Worm (Caenorhabditis elegans) whole organism, young adult: ENCODE measurements around the gene F42A10.5.

Experiments
- F23B12.7 ChIP-seq: sonication (generic microtip); optimal IDR thresholded peaks from 2 replicates; lab custom pipeline; 2017; ENCODE audit warnings: missing genetic modification characterization, mild to moderate bottlenecking, missing compliant biosample characterization, antibody characterized with exemption, moderate library complexity; ENCODE audit not compliant: insufficient read depth
- F33H1.4 ChIP-seq: fragments of 200-800 bp; sonication (Bioruptor generic); IDR thresholded peaks from 2 replicates; pipeline ENCODE4 v1.3.6; 2022; ENCODE audit warnings: missing genetic modification reagents, missing genetic modification characterization, missing compliant biosample characterization
- F49E8.2 ChIP-seq: sonication (generic microtip); optimal IDR thresholded peaks from 3 replicates; lab custom pipeline; 2017; ENCODE audit warnings: missing genetic modification characterization, mild to moderate bottlenecking, missing compliant biosample characterization, antibody characterized with exemption, moderate library complexity; ENCODE audit not compliant: insufficient read depth
- F57C9.4 ChIP-seq: sonication (generic microtip); optimal IDR thresholded peaks from 2 replicates; lab custom pipeline; 2017; ENCODE audit warnings: mild to moderate bottlenecking, missing genetic modification characterization, missing compliant biosample characterization
- K12H6.12 ChIP-seq: fragments of 200-800 bp; sonication (Bioruptor generic); optimal IDR thresholded peaks from 2 replicates; lab custom pipeline; 2018; ENCODE audit warnings: mild to moderate bottlenecking, missing genetic modification characterization, missing compliant biosample characterization
- T07F8.4 ChIP-seq: sonication (generic microtip); optimal IDR thresholded peaks from 2 replicates; lab custom pipeline; 2016; ENCODE audit warnings: mild to moderate bottlenecking, missing genetic modification characterization, moderate library complexity, missing compliant biosample characterization
- Y56A3A.18 ChIP-seq: fragments of 200-800 bp; sonication (Bioruptor generic); IDR thresholded peaks from 2 replicates; pipeline ENCODE4 v1.3.6; 2022; ENCODE audit warnings: missing genetic modification reagents, missing genetic modification characterization, missing compliant biosample characterization
- Y95B8A.8 ChIP-seq: fragments of 200-800 bp; sonication (Bioruptor generic); IDR thresholded peaks from 2 replicates; pipeline ENCODE4 v1.3.6; 2022; ENCODE audit warnings: missing genetic modification reagents, missing genetic modification characterization, missing compliant biosample characterization
- ZK185.1 ChIP-seq: sonication (generic microtip); optimal IDR thresholded peaks from 2 replicates; lab custom pipeline; 2016; ENCODE audit warnings: mild to moderate bottlenecking, missing genetic modification characterization, missing compliant biosample characterization; ENCODE audit not compliant: poor library complexity, severe bottlenecking
- attf-3 ChIP-seq: fragments of 200-800 bp; sonication (Bioruptor generic); conservative IDR thresholded peaks from 2 replicates; pipeline ENCODE4 v1.3.6; 2022; ENCODE audit warnings: missing genetic modification reagents, missing genetic modification characterization, missing compliant biosample characterization
- attf-5 ChIP-seq: fragments of 200-800 bp; sonication (Bioruptor generic); optimal IDR thresholded peaks from 2 replicates; lab custom pipeline; 2018; ENCODE audit warnings: mild to moderate bottlenecking, missing genetic modification characterization, missing compliant biosample characterization
- bed-1 ChIP-seq: fragments of 200-800 bp; sonication (Bioruptor generic); IDR thresholded peaks from 2 replicates; pipeline ENCODE4 v1.3.6; 2022; ENCODE audit warnings: missing genetic modification reagents, missing genetic modification characterization, missing compliant biosample characterization
- cebp-1 ChIP-seq, 2 experiments: fragments of 200-800 bp in 1 of 2; sonication (Bioruptor generic) in 1 of 2; sonication (generic microtip) in 1 of 2; IDR thresholded peaks in 1 of 2; optimal IDR thresholded peaks in 1 of 2; 2 replicates each; pipeline versions ENCODE4 v1.3.6 to Lab custom; 2017 to 2022; ENCODE audit warnings: missing compliant biosample characterization in 2 of 2, missing genetic modification characterization in 2 of 2, mild to moderate bottlenecking in 1 of 2, missing genetic modification reagents in 1 of 2, moderate library complexity in 1 of 2
- ceh-27 ChIP-seq: fragments of 200-800 bp; sonication (Bioruptor generic); optimal IDR thresholded peaks from 2 replicates; lab custom pipeline; 2018; ENCODE audit warnings: mild to moderate bottlenecking, missing genetic modification characterization, moderate library complexity, missing compliant biosample characterization
- ceh-91 ChIP-seq: fragments of 200-800 bp; sonication (Bioruptor generic); IDR thresholded peaks from 2 replicates; pipeline ENCODE4 v1.3.6; 2022; ENCODE audit warnings: missing genetic modification reagents, missing genetic modification characterization, missing compliant biosample characterization
- dox-1 ChIP-seq: fragments of 200-800 bp; sonication (Bioruptor generic); IDR thresholded peaks from 2 replicates; pipeline ENCODE4 v1.3.6; 2022; ENCODE audit warnings: missing genetic modification reagents, missing genetic modification characterization, missing compliant biosample characterization
- dpl-1 ChIP-seq: fragments of 150-350 bp; optimal IDR thresholded peaks from 2 replicates; lab custom pipeline; 2014; ENCODE audit warnings: missing biosample characterization, missing genetic modification reagents, missing genetic modification characterization
- efl-1 ChIP-seq: fragments of 150-350 bp; optimal IDR thresholded peaks from 2 replicates; lab custom pipeline; 2014; ENCODE audit warnings: missing biosample characterization, missing genetic modification reagents, missing genetic modification characterization
- hmg-1.2 ChIP-seq: fragments of 200-800 bp; sonication (Bioruptor generic); IDR thresholded peaks from 2 replicates; pipeline ENCODE4 v1.3.6; 2022; ENCODE audit warnings: missing genetic modification reagents, missing genetic modification characterization, missing compliant biosample characterization
- hmg-20 ChIP-seq: fragments of 200-800 bp; sonication (Bioruptor generic); IDR thresholded peaks from 2 replicates; pipeline ENCODE4 v1.3.6; 2022; ENCODE audit warnings: missing genetic modification reagents, missing genetic modification characterization, missing compliant biosample characterization
- hsf-1 ChIP-seq: fragments of 200-800 bp; sonication (Bioruptor generic); IDR thresholded peaks from 2 replicates; pipeline ENCODE4 v1.3.6; 2022; ENCODE audit warnings: missing genetic modification reagents, missing genetic modification characterization, missing compliant biosample characterization
- let-607 ChIP-seq, 2 experiments: fragments of 200-800 bp in 1 of 2; sonication (Bioruptor generic) in 1 of 2; sonication (generic microtip) in 1 of 2; optimal IDR thresholded peaks; 2 replicates each; lab custom pipeline; 2016 to 2018; ENCODE audit warnings: mild to moderate bottlenecking in 2 of 2, missing compliant biosample characterization in 2 of 2, missing genetic modification characterization in 2 of 2, moderate library complexity in 2 of 2, missing genotype in 1 of 2
- lin-40 ChIP-seq: sonication (generic microtip); optimal IDR thresholded peaks from 2 replicates; lab custom pipeline; 2016; ENCODE audit warnings: missing genetic modification characterization, mild to moderate bottlenecking, missing compliant biosample characterization, missing genotype, missing genetic modification reagents
- lin-54 ChIP-seq: fragments of 200-800 bp; sonication (Bioruptor generic); optimal IDR thresholded peaks from 2 replicates; lab custom pipeline; 2018; ENCODE audit warnings: mild to moderate bottlenecking, missing genetic modification characterization, missing compliant biosample characterization
- lir-1 ChIP-seq: fragments of 200-800 bp; sonication (Bioruptor generic); conservative IDR thresholded peaks from 2 replicates; pipeline ENCODE4 v1.3.6; 2022; ENCODE audit warnings: missing genetic modification reagents, missing genetic modification characterization, missing compliant biosample characterization
- lsl-1 ChIP-seq: fragments of 200-800 bp; sonication (Bioruptor generic); optimal IDR thresholded peaks from 2 replicates; lab custom pipeline; 2018; ENCODE audit warnings: mild to moderate bottlenecking, missing genetic modification characterization, moderate library complexity, missing compliant biosample characterization
- madf-3 ChIP-seq: fragments of 200-800 bp; sonication (Bioruptor generic); IDR thresholded peaks from 2 replicates; pipeline ENCODE4 v1.3.6; 2022; ENCODE audit warnings: missing genetic modification reagents, missing genetic modification characterization, missing compliant biosample characterization
- madf-6 ChIP-seq: fragments of 200-800 bp; sonication (Bioruptor generic); IDR thresholded peaks from 2 replicates; pipeline ENCODE4 v1.3.6; 2022; ENCODE audit warnings: missing genetic modification reagents, missing genetic modification characterization, missing compliant biosample characterization
- mcd-1 ChIP-seq: fragments of 200-800 bp; sonication (Bioruptor generic); IDR thresholded peaks from 2 replicates; pipeline ENCODE4 v1.3.6; 2022; ENCODE audit warnings: missing genetic modification reagents, missing genetic modification characterization, missing compliant biosample characterization
- nfya-2 ChIP-seq: fragments of 200-800 bp; sonication (Bioruptor generic); IDR thresholded peaks from 2 replicates; pipeline ENCODE4 v1.3.6; 2022; ENCODE audit warnings: missing genetic modification reagents, missing genetic modification characterization, missing compliant biosample characterization
- nfyb-1 ChIP-seq: fragments of 200-800 bp; sonication (Bioruptor generic); IDR thresholded peaks from 2 replicates; pipeline ENCODE4 v1.3.6; 2022; ENCODE audit warnings: missing genetic modification reagents, missing genetic modification characterization, missing compliant biosample characterization
- nhr-179 ChIP-seq: sonication (generic microtip); optimal IDR thresholded peaks from 2 replicates; lab custom pipeline; 2016; ENCODE audit warnings: mild to moderate bottlenecking, missing genetic modification characterization, missing compliant biosample characterization
- nhr-80 ChIP-seq: sonication (generic microtip); optimal IDR thresholded peaks from 2 replicates; lab custom pipeline; 2016; ENCODE audit warnings: missing genetic modification characterization, missing compliant biosample characterization
- pbrm-1 ChIP-seq: fragments of 200-800 bp; sonication (Bioruptor generic); IDR thresholded peaks from 2 replicates; pipeline ENCODE4 v1.3.6; 2022; ENCODE audit warnings: missing genetic modification reagents, missing genetic modification characterization, missing compliant biosample characterization
- sdz-38 ChIP-seq: sonication (generic microtip); optimal IDR thresholded peaks from 2 replicates; lab custom pipeline; 2016; ENCODE audit warnings: missing genotype, missing genetic modification characterization, missing compliant biosample characterization
- snpc-1.1 ChIP-seq: sonication (generic microtip); optimal IDR thresholded peaks from 2 replicates; lab custom pipeline; 2017; ENCODE audit warnings: missing genetic modification characterization, mild to moderate bottlenecking, missing compliant biosample characterization, antibody characterized with exemption, moderate library complexity, missing genotype, missing genetic modification reagents; ENCODE audit not compliant: insufficient read depth
- snpc-1.3 ChIP-seq: sonication (generic microtip); optimal IDR thresholded peaks from 2 replicates; lab custom pipeline; 2017; ENCODE audit warnings: missing genetic modification characterization, mild to moderate bottlenecking, missing compliant biosample characterization, antibody characterized with exemption, moderate library complexity, missing genotype, missing genetic modification reagents; ENCODE audit not compliant: insufficient read depth
- snpc-3.4 ChIP-seq: sonication (generic microtip); optimal IDR thresholded peaks from 2 replicates; lab custom pipeline; 2017; ENCODE audit warnings: missing genetic modification characterization, mild to moderate bottlenecking, missing compliant biosample characterization, antibody characterized with exemption, moderate library complexity, missing genotype, missing genetic modification reagents
- snpc-4 ChIP-seq, 5 experiments: fragments of 150-350 bp in 1 of 5; sonication (generic microtip) in 4 of 5; optimal IDR thresholded peaks; 2 replicates each; lab custom pipeline; 2014 to 2018; ENCODE audit warnings: missing genetic modification characterization in 5 of 5, missing biosample characterization in 3 of 5, antibody characterized with exemption in 2 of 5, mild to moderate bottlenecking in 2 of 5, missing compliant biosample characterization in 2 of 5, missing genotype in 2 of 5, moderate library complexity in 2 of 5, missing genetic modification reagents in 1 of 5
- tbp1 ChIP-seq: fragments of 200-800 bp; sonication (Bioruptor generic); optimal IDR thresholded peaks from 2 replicates; lab custom pipeline; 2018; ENCODE audit warnings: mild to moderate bottlenecking, missing genetic modification characterization, missing compliant biosample characterization
- tlf-1 ChIP-seq: fragments of 200-800 bp; sonication (Bioruptor generic); optimal IDR thresholded peaks from 2 replicates; lab custom pipeline; 2018; ENCODE audit warnings: mild to moderate bottlenecking, missing genetic modification characterization, missing compliant biosample characterization
- unc-62 ChIP-seq: fragments of 150-350 bp; optimal IDR thresholded peaks from 2 replicates; lab custom pipeline; 2014; ENCODE audit warnings: missing biosample characterization, missing genetic modification reagents, missing genetic modification characterization
- ztf-18 ChIP-seq: sonication (generic microtip); optimal IDR thresholded peaks from 2 replicates; lab custom pipeline; 2016; ENCODE audit warnings: missing genotype, mild to moderate bottlenecking, missing genetic modification characterization, missing compliant biosample characterization
- ztf-26 ChIP-seq: sonication (generic microtip); optimal IDR thresholded peaks from 2 replicates; lab custom pipeline; 2017; ENCODE audit warnings: missing genetic modification characterization, missing compliant biosample characterization

Gene F42A10.5

DNA sequence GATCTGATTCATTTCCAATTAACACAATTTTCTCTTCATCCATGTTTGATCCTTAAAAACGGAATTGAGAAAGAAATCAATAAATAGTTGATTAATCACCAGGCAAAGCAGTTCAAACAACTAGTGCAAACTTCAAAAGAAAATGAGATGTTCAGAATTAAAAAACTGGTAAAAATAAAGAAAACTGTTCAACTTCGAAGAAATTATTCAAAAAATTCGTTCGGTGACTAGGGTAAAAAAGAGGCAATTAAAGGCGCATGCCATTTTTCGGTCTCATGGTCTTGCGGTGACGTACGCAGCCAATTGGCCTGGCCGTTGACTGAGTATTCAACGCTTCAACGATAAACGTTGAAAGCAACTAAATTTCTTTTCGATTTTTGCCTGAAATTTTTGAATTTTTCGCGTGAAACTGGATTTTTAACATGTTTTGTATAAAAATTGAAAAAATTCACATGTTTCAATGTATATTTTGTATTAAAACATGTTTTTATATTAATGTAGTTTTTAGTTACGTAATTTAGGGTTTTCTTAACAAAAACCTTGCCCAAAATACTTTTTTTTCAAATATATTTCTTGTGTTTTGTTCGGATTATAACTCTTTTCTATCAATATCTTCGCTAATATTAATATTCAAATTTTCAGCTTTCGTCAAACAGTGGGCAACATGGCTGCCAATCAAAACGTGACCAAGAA, 33.0 kb upstream of the F42A10.5 start, which contains the start of the genes sna-3 and rps-3:
TSS of gene sna-3 (minus strand) at position 51 of the 693 bp plus-strand sequence.
TSS of gene rps-3 (plus strand) at position 643 of the 693 bp plus-strand sequence.
- TF ChIP-seq hmg-1.2 (GFP tag; lab: Robert Waterston, UW) (peak; percentile 86), Y56A3A.18 (GFP tag; lab: Robert Waterston, UW) (no peak), pbrm-1 (GFP tag; lab: Robert Waterston, UW) (peak; percentile 64; the same call in 1 of the 2 replicates), nhr-80 (tag; lab: Kevin White, UChicago) (peak; percentile 54), nfyb-1 (GFP tag; lab: Robert Waterston, UW) (0 out of 2 replicates have a peak, but pooled peaks have one; percentile 53), hsf-1 (peak; percentile 58; the same call in 1 of the 2 replicates), dpl-1 (GFP tag; lab: Kevin White, UChicago) (peak; percentile 29), snpc-1.3 (tag; lab: Kevin White, UChicago) (peak; percentile 55), sdz-38 (tag; lab: Kevin White, UChicago) (no peak), snpc-1.1 (peak; percentile 66), unc-62 (GFP tag; lab: Kevin White, UChicago) (peak; percentile 14), F49E8.2 (peak; percentile 69), snpc-4 (GFP tag; optimal IDR thresholded peaks at IDR 0.05; lab: Kevin White, UChicago) (peak; percentile 10), snpc-4 (tag; optimal IDR thresholded peaks at IDR 0.05; lab: Kevin White, UChicago) (peak; percentile 26 to 69 (median 42)), T07F8.4 (tag; lab: Kevin White, UChicago) (no peak), madf-6 (peak; percentile 58), attf-5 (GFP tag; lab: Kevin White, UChicago) (peak; percentile 83), efl-1 (GFP tag; lab: Kevin White, UChicago) (peak; percentile 48), ceh-91 (GFP tag; lab: Robert Waterston, UW) (peak; percentile 38; the same call in 1 of the 2 replicates), lsl-1 (GFP tag; lab: Kevin White, UChicago) (peak; percentile 58), F23B12.7 (tag; lab: Kevin White, UChicago) (peak; percentile 96), lin-54 (peak; percentile 67), nhr-179 (tag; lab: Kevin White, UChicago) (no peak), lir-1 (GFP tag; lab: Robert Waterston, UW) (no peak), K12H6.12 (tag; lab: Kevin White, UChicago) (no peak), ztf-18 (tag; lab: Kevin White, UChicago) (peak; percentile 83), bed-1 (GFP tag; lab: Robert Waterston, UW) (no peak), ceh-27 (GFP tag; lab: Kevin White, UChicago) (peak; percentile 50), F33H1.4 (GFP tag; lab: Robert Waterston, UW) (peak; percentile 93), nfya-2 (GFP tag; lab: Robert Waterston, UW) (no peak), lin-40 (peak; percentile 27), snpc-3.4 (peak; percentile 64), ZK185.1 (tag; lab: Kevin White, UChicago) (peak; percentile 40), mcd-1 (GFP tag; lab: Robert Waterston, UW) (peak; percentile 72), tlf-1 (GFP tag; lab: Kevin White, UChicago) (peak; percentile 31), attf-3 (GFP tag; lab: Robert Waterston, UW) (peak; percentile 61), tbp1 (GFP tag; lab: Kevin White, UChicago) (peak; percentile 58), hmg-20 (GFP tag; lab: Robert Waterston, UW) (no peak), cebp-1 (GFP tag; IDR thresholded peaks at IDR 0.05; lab: Robert Waterston, UW) (0 out of 2 replicates have a peak, but pooled peaks have one; percentile 13), cebp-1 (tag; optimal IDR thresholded peaks at IDR 0.05; lab: Kevin White, UChicago) (peak; percentile 62), let-607 (tag; optimal IDR thresholded peaks at IDR 0.05; lab: Kevin White, UChicago) (peak in 1 of 2 experiments; percentile 36), F57C9.4 (tag; lab: Kevin White, UChicago) (no peak), Y95B8A.8 (GFP tag; lab: Robert Waterston, UW) (0 out of 2 replicates have a peak, but pooled peaks have one; percentile 42), madf-3 (GFP tag; lab: Robert Waterston, UW) (0 out of 2 replicates have a peak, but pooled peaks have one; percentile 20), dox-1 (GFP tag; lab: Robert Waterston, UW) (0 out of 2 replicates have a peak, but pooled peaks have one; percentile 18), ztf-26 (no peak)
